Fruit fly (Drosophila melanogaster) whole organism, embryonic: ENCODE results near the gene neb.

Experiments used
- ATbp ChIP-seq: fragments of 200-800 bp; sonication (Bioruptor generic); optimal IDR thresholded peaks from 2 replicates; lab custom pipeline; 2017; ENCODE audit warnings: missing biosample characterization, mild to moderate bottlenecking, missing genetic modification characterization, missing genetic modification reagents
- Bdp1 ChIP-seq: fragments of 200-800 bp; sonication (Bioruptor generic); optimal IDR thresholded peaks from 3 replicates; lab custom pipeline; 2016; ENCODE audit warnings: missing biosample characterization, missing genetic modification characterization
- CG10147 ChIP-seq: fragments of 200-800 bp; sonication (Bioruptor generic); optimal IDR thresholded peaks from 2 replicates; lab custom pipeline; 2019; ENCODE audit warnings: missing biosample characterization, mild to moderate bottlenecking, missing genetic modification characterization, moderate library complexity
- CG10321 ChIP-seq: fragments of 200-800 bp; sonication (Bioruptor generic); IDR thresholded peaks from 2 replicates; pipeline ENCODE4 v1.3.6; 2022; ENCODE audit warnings: missing biosample characterization, missing genetic modification characterization
- CG10431 ChIP-seq: fragments of 200-800 bp; sonication (Bioruptor generic); optimal IDR thresholded peaks from 3 replicates; lab custom pipeline; 2018; ENCODE audit warnings: missing biosample characterization, mild to moderate bottlenecking, missing genetic modification characterization
- CG11456 ChIP-seq: fragments of 200-800 bp; sonication (Bioruptor generic); IDR thresholded peaks from 3 replicates; pipeline ENCODE4 v1.3.6; 2022; ENCODE audit warnings: missing biosample characterization, missing genetic modification characterization
- CG11504 ChIP-seq: fragments of 200-800 bp; sonication (Bioruptor generic); optimal IDR thresholded peaks from 3 replicates; lab custom pipeline; 2019; ENCODE audit warnings: missing biosample characterization, mild to moderate bottlenecking, missing genetic modification characterization, moderate library complexity
- CG13894 ChIP-seq: fragments of 200-800 bp; sonication (Bioruptor generic); optimal IDR thresholded peaks from 3 replicates; lab custom pipeline; 2018; ENCODE audit warnings: missing biosample characterization, mild to moderate bottlenecking, missing genetic modification characterization, moderate library complexity
- CG14441 ChIP-seq: fragments of 200-800 bp; sonication (Bioruptor generic); IDR thresholded peaks from 2 replicates; pipeline ENCODE4 v1.3.6; 2022; ENCODE audit warnings: missing biosample characterization, missing genetic modification characterization
- CG15269 ChIP-seq: fragments of 200-800 bp; sonication (Bioruptor generic); optimal IDR thresholded peaks from 2 replicates; lab custom pipeline; 2018; ENCODE audit warnings: missing biosample characterization, mild to moderate bottlenecking, missing genetic modification characterization, moderate library complexity
- CG17359 ChIP-seq: fragments of 200-800 bp; sonication (Bioruptor generic); optimal IDR thresholded peaks from 3 replicates; lab custom pipeline; 2018; ENCODE audit warnings: missing biosample characterization, mild to moderate bottlenecking, missing genetic modification characterization, moderate library complexity
- CG17385 ChIP-seq: fragments of 200-800 bp; sonication (Bioruptor generic); optimal IDR thresholded peaks from 3 replicates; lab custom pipeline; 2018; ENCODE audit warnings: missing biosample characterization, mild to moderate bottlenecking, missing genetic modification characterization
- CG18476 ChIP-seq: fragments of 200-800 bp; sonication (Bioruptor generic); optimal IDR thresholded peaks from 2 replicates; lab custom pipeline; 2016; ENCODE audit warnings: missing biosample characterization, mild to moderate bottlenecking, missing genetic modification characterization
- CG31388 ChIP-seq: fragments of 200-800 bp; sonication (Bioruptor generic); optimal IDR thresholded peaks from 2 replicates; lab custom pipeline; 2016; ENCODE audit warnings: missing biosample characterization, missing genetic modification characterization
- CG3281 ChIP-seq: fragments of 200-800 bp; sonication (Bioruptor generic); optimal IDR thresholded peaks from 3 replicates; lab custom pipeline; 2017; ENCODE audit warnings: missing biosample characterization, mild to moderate bottlenecking, missing genetic modification characterization
- CG33213 ChIP-seq: fragments of 200-800 bp; sonication (Bioruptor generic); optimal IDR thresholded peaks from 3 replicates; lab custom pipeline; 2016; ENCODE audit warnings: missing biosample characterization, missing genetic modification characterization
- CG4360 ChIP-seq: fragments of 200-800 bp; sonication (Bioruptor generic); IDR thresholded peaks from 2 replicates; pipeline ENCODE4 v1.3.6; 2022; ENCODE audit warnings: missing biosample characterization, missing genetic modification characterization
- CG4404 ChIP-seq: fragments of 200-800 bp; sonication (Bioruptor generic); IDR thresholded peaks from 2 replicates; pipeline ENCODE4 v1.3.6; 2022; ENCODE audit warnings: missing biosample characterization, missing genetic modification characterization
- CG4820 ChIP-seq: fragments of 200-800 bp; sonication (Bioruptor generic); optimal IDR thresholded peaks from 3 replicates; lab custom pipeline; 2016; ENCODE audit warnings: missing biosample characterization, missing genetic modification characterization
- CG5180 ChIP-seq: fragments of 200-800 bp; sonication (Bioruptor generic); optimal IDR thresholded peaks from 3 replicates; lab custom pipeline; 2017; ENCODE audit warnings: missing biosample characterization, missing genetic modification characterization, mild to moderate bottlenecking, moderate library complexity, missing genetic modification reagents
- CG5953 ChIP-seq: fragments of 200-800 bp; sonication (Bioruptor generic); IDR thresholded peaks from 2 replicates; pipeline ENCODE4 v1.3.6; 2022; ENCODE audit warnings: missing biosample characterization, missing genetic modification characterization
- CG6854 ChIP-seq: fragments of 200-800 bp; sonication (Bioruptor generic); optimal IDR thresholded peaks from 3 replicates; lab custom pipeline; 2017; ENCODE audit warnings: missing biosample characterization, mild to moderate bottlenecking, missing genetic modification characterization
- CG8290 ChIP-seq, 3 experiments: fragments of 200-800 bp; sonication (Bioruptor generic); optimal IDR thresholded peaks; 2 replicates each; lab custom pipeline; 2016 to 2019; ENCODE audit warnings: missing biosample characterization in 3 of 3, missing genetic modification characterization in 3 of 3, mild to moderate bottlenecking in 2 of 3, moderate library complexity in 1 of 3
- CG8765 ChIP-seq: fragments of 200-800 bp; sonication (Bioruptor generic); IDR thresholded peaks from 2 replicates; pipeline ENCODE4 v1.3.6; 2022; ENCODE audit warnings: missing biosample characterization, missing genetic modification characterization
- CoRest ChIP-seq: fragments of 200-800 bp; sonication (Bioruptor generic); optimal IDR thresholded peaks from 3 replicates; lab custom pipeline; 2018; ENCODE audit warnings: missing biosample characterization, mild to moderate bottlenecking, missing genetic modification characterization, moderate library complexity
- Deaf1 ChIP-seq: fragments of 200-800 bp; optimal IDR thresholded peaks from 3 replicates; lab custom pipeline; 2019; ENCODE audit warnings: missing biosample characterization, mild to moderate bottlenecking, missing genetic modification characterization, moderate library complexity
- Dfd ChIP-seq, 2 experiments: fragments of >200 bp; optimal IDR thresholded peaks; 2 replicates each; lab custom pipeline; 2017; ENCODE audit warnings: missing biosample characterization in 2 of 2, missing genetic modification characterization in 2 of 2
- Dll ChIP-seq: fragments of 200-800 bp; sonication (Bioruptor generic); IDR thresholded peaks from 4 replicates; pipeline ENCODE4 v1.3.6; 2022; ENCODE audit warnings: missing biosample characterization, missing genetic modification characterization; ENCODE audit not compliant: partially characterized antibody
- Dref ChIP-seq: fragments of 200-800 bp; sonication (Bioruptor generic); IDR thresholded peaks from 2 replicates; pipeline ENCODE4 v1.3.6; 2022; ENCODE audit warnings: missing biosample characterization, missing genetic modification characterization
- Eip74EF ChIP-seq, 2 experiments: fragments of 200-800 bp in 1 of 2; fragments of >200 bp in 1 of 2; sonication (Bioruptor generic) in 1 of 2; optimal IDR thresholded peaks; 2 replicates each; lab custom pipeline; 2017 to 2019; ENCODE audit warnings: missing biosample characterization in 2 of 2, missing genetic modification characterization in 2 of 2, mild to moderate bottlenecking in 1 of 2, moderate library complexity in 1 of 2
- Ets97D ChIP-seq: fragments of 200-800 bp; sonication (Bioruptor generic); optimal IDR thresholded peaks from 3 replicates; lab custom pipeline; 2016; ENCODE audit warnings: missing biosample characterization, missing genetic modification characterization
- HLH4C ChIP-seq: fragments of 200-800 bp; sonication (Bioruptor generic); IDR thresholded peaks from 3 replicates; pipeline ENCODE4 v1.3.6; 2022; ENCODE audit warnings: missing biosample characterization, missing genetic modification characterization; ENCODE audit not compliant: partially characterized antibody
- Hmx ChIP-seq: fragments of 200-800 bp; sonication (Bioruptor generic); optimal IDR thresholded peaks from 2 replicates; lab custom pipeline; 2016; ENCODE audit warnings: missing biosample characterization, missing genetic modification characterization
- Mes4 ChIP-seq: fragments of 200-800 bp; sonication (Bioruptor generic); optimal IDR thresholded peaks from 2 replicates; lab custom pipeline; 2016; ENCODE audit warnings: missing biosample characterization, missing genetic modification characterization
- NC2α ChIP-seq: fragments of 200-800 bp; sonication (Bioruptor generic); optimal IDR thresholded peaks from 2 replicates; lab custom pipeline; 2016; ENCODE audit warnings: missing biosample characterization, missing genetic modification characterization
- NfI ChIP-seq: fragments of 200-800 bp; sonication (Bioruptor generic); optimal IDR thresholded peaks from 3 replicates; lab custom pipeline; 2018; ENCODE audit warnings: missing biosample characterization, mild to moderate bottlenecking, missing genetic modification characterization, moderate library complexity
- Side ChIP-seq: fragments of 200-800 bp; sonication (Bioruptor generic); optimal IDR thresholded peaks from 2 replicates; lab custom pipeline; 2016; ENCODE audit warnings: missing biosample characterization, missing genetic modification characterization
- Taf1 ChIP-seq: fragments of 200-800 bp; sonication (Bioruptor generic); IDR thresholded peaks from 2 replicates; pipeline ENCODE4 v1.3.6; 2022; ENCODE audit warnings: missing biosample characterization, missing genetic modification characterization
- Xbp1 ChIP-seq: fragments of 200-800 bp; sonication (Bioruptor generic); optimal IDR thresholded peaks from 3 replicates; lab custom pipeline; 2016; ENCODE audit warnings: missing biosample characterization, mild to moderate bottlenecking, missing genetic modification characterization
- br ChIP-seq: fragments of >200 bp; optimal IDR thresholded peaks from 2 replicates; lab custom pipeline; 2017
- ems ChIP-seq: fragments of 200-800 bp; sonication (Bioruptor generic); optimal IDR thresholded peaks from 3 replicates; lab custom pipeline; 2016; ENCODE audit warnings: missing biosample characterization, missing genetic modification characterization
- ham ChIP-seq: fragments of 200-800 bp; sonication (Bioruptor generic); IDR thresholded peaks from 2 replicates; pipeline ENCODE4 v1.3.6; 2022; ENCODE audit warnings: missing biosample characterization, missing genetic modification characterization
- klu ChIP-seq: fragments of 200-800 bp; sonication (Bioruptor generic); IDR thresholded peaks from 2 replicates; pipeline ENCODE4 v1.3.6; 2022; ENCODE audit warnings: missing biosample characterization, missing genetic modification characterization
- mam ChIP-seq: fragments of 200-800 bp; sonication (Bioruptor generic); optimal IDR thresholded peaks from 3 replicates; lab custom pipeline; 2016; ENCODE audit warnings: missing biosample characterization, missing genetic modification characterization
- odd ChIP-seq: fragments of 200-800 bp; sonication (Bioruptor generic); optimal IDR thresholded peaks from 2 replicates; lab custom pipeline; 2017; ENCODE audit warnings: missing biosample characterization, mild to moderate bottlenecking, missing genetic modification characterization
- ro ChIP-seq: fragments of 200-800 bp; sonication (Bioruptor generic); IDR thresholded peaks from 2 replicates; pipeline ENCODE4 v1.3.6; 2022; ENCODE audit warnings: missing biosample characterization, missing genetic modification characterization
- salm ChIP-seq: fragments of 200-800 bp; sonication (Bioruptor generic); optimal IDR thresholded peaks from 2 replicates; lab custom pipeline; 2018; ENCODE audit warnings: missing biosample characterization, mild to moderate bottlenecking, missing genetic modification characterization
- schlank ChIP-seq: fragments of 200-800 bp; sonication (Bioruptor generic); optimal IDR thresholded peaks from 2 replicates; lab custom pipeline; 2018; ENCODE audit warnings: missing biosample characterization, mild to moderate bottlenecking, missing genetic modification characterization
- sens-2 ChIP-seq: fragments of 200-800 bp; sonication (Bioruptor generic); IDR thresholded peaks from 2 replicates; pipeline ENCODE4 v1.3.6; 2022; ENCODE audit warnings: missing biosample characterization, missing genetic modification characterization
- stc ChIP-seq: fragments of 200-800 bp; sonication (Bioruptor generic); IDR thresholded peaks from 2 replicates; pipeline ENCODE4 v1.3.6; 2022; ENCODE audit warnings: missing biosample characterization, missing genetic modification characterization
- vnd ChIP-seq: fragments of 200-800 bp; sonication (Bioruptor generic); IDR thresholded peaks from 3 replicates; pipeline ENCODE4 v1.3.6; 2022; ENCODE audit warnings: missing biosample characterization, missing genetic modification characterization; ENCODE audit not compliant: partially characterized antibody

Gene neb

dm6 chr2L:20078880-20079279 is 3.3 kb downstream of the neb start (continued):
- TF ChIP-seq CG13894 (no peak), Taf1 (GFP tag; lab: Robert Waterston, UW) (0 out of 2 replicates have a peak, but pooled peaks have one; percentile 22), mam (no peak), Dref (GFP tag; lab: Robert Waterston, UW) (no peak), Dll (GFP tag; lab: Robert Waterston, UW) (no peak), CG4820 (no peak), odd (GFP tag; lab: Kevin White, UChicago) (no peak), ems (GFP tag; lab: Kevin White, UChicago) (peak; percentile 10), Side (no peak), br (lab: Kevin White, UChicago) (no peak), CG4404 (0 out of 2 replicates have a peak, but pooled peaks have one; percentile 29), CG14441 (peak; percentile 56; the same call in 1 of the 2 replicates), CG6854 (GFP tag; lab: Kevin White, UChicago) (no peak), NfI (GFP tag; lab: Kevin White, UChicago) (no peak), Deaf1 (no peak), CG18476 (GFP tag; lab: Kevin White, UChicago) (no peak), NC2α (GFP tag; lab: Kevin White, UChicago) (no peak), Hmx (GFP tag; lab: Kevin White, UChicago) (no peak), CG17359 (tag; lab: Kevin White, UChicago) (no peak), ATbp (GFP tag; lab: Kevin White, UChicago) (no peak), vnd (GFP tag; lab: Robert Waterston, UW) (no peak), klu (0 out of 2 replicates have a peak, but pooled peaks have one; percentile 28), CG11504 (tag; lab: Kevin White, UChicago) (peak; percentile 23), CG33213 (GFP tag; lab: Kevin White, UChicago) (no peak), CoRest (tag; lab: Kevin White, UChicago) (peak; percentile 34), Mes4 (GFP tag; lab: Kevin White, UChicago) (no peak), CG8290 (GFP tag; optimal IDR thresholded peaks at IDR 0.05; lab: Kevin White, UChicago) (no peak), CG8290 (tag; optimal IDR thresholded peaks at IDR 0.05; lab: Kevin White, UChicago) (peak in 1 of 2 experiments; percentile 50), CG10431 (GFP tag; lab: Kevin White, UChicago) (no peak), ro (GFP tag; lab: Robert Waterston, UW) (no peak), CG10321 (GFP tag; lab: Robert Waterston, UW) (no peak), Dfd (GFP tag; optimal IDR thresholded peaks at IDR 0.05; lab: Kevin White, UChicago) (no peak), CG5180 (GFP tag; lab: Kevin White, UChicago) (no peak), Bdp1 (GFP tag; lab: Kevin White, UChicago) (no peak), CG11456 (0 out of 3 replicates have a peak, but pooled peaks have one; percentile 14), CG4360 (GFP tag; lab: Robert Waterston, UW) (no peak), schlank (tag; lab: Kevin White, UChicago) (no peak), ham (no peak), CG5953 (no peak), Ets97D (GFP tag; lab: Kevin White, UChicago) (no peak), Eip74EF (GFP tag; optimal IDR thresholded peaks at IDR 0.05; lab: Kevin White, UChicago) (no peak), CG15269 (tag; lab: Kevin White, UChicago) (peak; percentile 16), CG3281 (no peak), CG31388 (no peak), CG8765 (no peak), CG17385 (GFP tag; lab: Kevin White, UChicago) (no peak), salm (tag; lab: Kevin White, UChicago) (no peak), stc (GFP tag; lab: Robert Waterston, UW) (no peak), sens-2 (GFP tag; lab: Robert Waterston, UW) (no peak), HLH4C (GFP tag; lab: Robert Waterston, UW) (no peak), Xbp1 (peak; percentile 2), CG10147 (GFP tag; lab: Kevin White, UChicago) (no peak)
